Fruit fly (Drosophila melanogaster) whole organism, embryonic: ENCODE data around the gene hng2.

Experiments
- CG11085 ChIP-seq: fragments of 200-800 bp; sonication (Bioruptor generic); IDR thresholded peaks from 2 replicates; pipeline ENCODE4 v1.3.6; 2022; ENCODE audit warnings: missing biosample characterization, missing genetic modification characterization
- CG11456 ChIP-seq: fragments of 200-800 bp; sonication (Bioruptor generic); IDR thresholded peaks from 3 replicates; pipeline ENCODE4 v1.3.6; 2022; ENCODE audit warnings: missing biosample characterization, missing genetic modification characterization
- CG17612 ChIP-seq: fragments of 200-800 bp; sonication (Bioruptor generic); IDR thresholded peaks from 2 replicates; pipeline ENCODE4 v1.3.6; 2022; ENCODE audit warnings: missing biosample characterization, missing genetic modification characterization
- CoRest ChIP-seq: fragments of 200-800 bp; sonication (Bioruptor generic); optimal IDR thresholded peaks from 3 replicates; lab custom pipeline; 2018; ENCODE audit warnings: missing biosample characterization, mild to moderate bottlenecking, missing genetic modification characterization, moderate library complexity
- ham ChIP-seq: fragments of 200-800 bp; sonication (Bioruptor generic); IDR thresholded peaks from 2 replicates; pipeline ENCODE4 v1.3.6; 2022; ENCODE audit warnings: missing biosample characterization, missing genetic modification characterization
- hb ChIP-seq: fragments of 200-800 bp; sonication (Bioruptor generic); IDR thresholded peaks from 3 replicates; pipeline ENCODE4 v1.3.6; 2022; ENCODE audit warnings: missing biosample characterization, missing genetic modification characterization; ENCODE audit not compliant: partially characterized antibody
- lab ChIP-seq: fragments of 200-800 bp; sonication (Bioruptor generic); optimal IDR thresholded peaks from 3 replicates; lab custom pipeline; 2017; ENCODE audit warnings: missing biosample characterization, missing genetic modification characterization, mild to moderate bottlenecking, moderate library complexity, missing genetic modification reagents
- phol ChIP-seq: fragments of 200-800 bp; sonication (Bioruptor generic); optimal IDR thresholded peaks from 3 replicates; lab custom pipeline; 2018; ENCODE audit warnings: missing biosample characterization, mild to moderate bottlenecking, missing genetic modification characterization, moderate library complexity

DNA sequence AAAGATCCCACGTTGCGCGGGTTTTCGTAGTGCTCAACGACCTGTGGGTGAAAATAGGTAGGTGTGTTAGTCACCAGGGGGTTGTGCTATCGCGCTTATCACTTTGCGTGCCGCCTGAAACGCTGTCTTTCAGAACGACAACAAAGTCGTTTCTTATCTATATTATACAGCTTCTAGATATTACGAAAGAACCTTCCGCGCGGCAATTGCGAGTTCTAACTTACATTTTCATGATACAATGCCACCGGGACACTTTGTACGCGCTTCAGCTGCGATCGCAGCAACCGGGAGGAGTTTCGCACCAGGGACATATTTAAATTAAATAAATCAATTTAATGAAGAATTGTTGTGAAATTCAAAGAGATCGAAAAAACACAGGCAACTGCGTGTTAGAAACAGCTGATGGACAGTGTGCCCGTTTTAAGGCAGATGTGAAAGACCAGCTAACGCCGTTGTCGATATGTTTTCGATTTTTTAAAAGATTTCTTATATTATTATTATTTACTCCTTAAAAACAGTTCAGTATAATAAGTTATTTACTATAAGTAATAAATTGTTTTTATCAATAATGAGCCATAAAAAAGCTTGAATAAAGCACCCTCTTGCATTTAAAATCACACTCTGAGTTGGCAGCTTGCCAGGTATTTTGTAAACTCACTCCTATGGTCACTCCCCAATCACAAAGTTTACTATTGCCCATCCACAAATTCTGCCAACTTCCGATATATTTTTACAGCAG, 17.8 kb downstream of the hng2 start, which contains the start of the genes IscU and CG8379:
- TF ChIP-seq phol (tag; lab: Kevin White, UChicago) (peak; percentile 43), hb (GFP tag; lab: Robert Waterston, UW) (no peak), lab (GFP tag; lab: Kevin White, UChicago) (no peak), CoRest (tag; lab: Kevin White, UChicago) (no peak), CG17612 (GFP tag; lab: Robert Waterston, UW) (no peak), ham (GFP tag; lab: Robert Waterston, UW) (no peak), CG11456 (GFP tag; lab: Robert Waterston, UW) (no peak), CG11085 (no peak)
